Fruit fly (Drosophila melanogaster) whole organism, wandering third instar larva: ENCODE data around the gene CG32271.

Source experiments
- Abd-B ChIP-seq: fragments of >200 bp; optimal IDR thresholded peaks from 2 replicates; lab custom pipeline; 2017; ENCODE audit warnings: missing biosample characterization, missing genetic modification characterization
- CG32264 ChIP-seq: fragments of 200-800 bp; sonication (Bioruptor generic); optimal IDR thresholded peaks from 2 replicates; lab custom pipeline; 2016; ENCODE audit warnings: missing biosample characterization, missing genetic modification characterization
- CG9705 ChIP-seq: fragments of 200-800 bp; sonication (Bioruptor generic); optimal IDR thresholded peaks from 2 replicates; lab custom pipeline; 2018; ENCODE audit warnings: missing biosample characterization, mild to moderate bottlenecking, missing genetic modification characterization
- CrebA ChIP-seq: fragments of 200-800 bp; sonication (Bioruptor generic); optimal IDR thresholded peaks from 2 replicates; lab custom pipeline; 2016; ENCODE audit warnings: missing biosample characterization, mild to moderate bottlenecking, missing genetic modification characterization, borderline replicate concordance
- Dfd ChIP-seq: fragments of >200 bp; optimal IDR thresholded peaks from 2 replicates; lab custom pipeline; 2017; ENCODE audit warnings: missing biosample characterization, missing genetic modification characterization
- Dif ChIP-seq: fragments of 200-275, 200-300 bp; sonication (Bioruptor generic); optimal IDR thresholded peaks from 2 replicates; lab custom pipeline; 2018; ENCODE audit warnings: missing biosample characterization, missing genetic modification characterization; ENCODE audit not compliant: partially characterized antibody
- GATAd ChIP-seq: sonication (Bioruptor generic); optimal IDR thresholded peaks from 2 replicates; lab custom pipeline; 2016; ENCODE audit warnings: missing biosample characterization, missing genetic modification characterization
- HLH106 ChIP-seq: fragments of 200-800 bp; optimal IDR thresholded peaks from 3 replicates; lab custom pipeline; 2019; ENCODE audit warnings: missing biosample characterization, mild to moderate bottlenecking, missing genetic modification characterization, moderate library complexity
- Hnf4 ChIP-seq: fragments of 200-800 bp; sonication (Bioruptor generic); optimal IDR thresholded peaks from 2 replicates; lab custom pipeline; 2016; ENCODE audit warnings: missing biosample characterization, mild to moderate bottlenecking, missing genetic modification characterization
- Hr78 ChIP-seq: fragments of >200 bp; optimal IDR thresholded peaks from 2 replicates; lab custom pipeline; 2017; ENCODE audit warnings: missing biosample characterization, missing genetic modification characterization
- Hr83 ChIP-seq: fragments of 200-300 bp; sonication (Bioruptor generic); optimal IDR thresholded peaks from 2 replicates; lab custom pipeline; 2016; ENCODE audit warnings: missing biosample characterization, mild to moderate bottlenecking, missing genetic modification characterization, moderate library complexity; ENCODE audit not compliant: poor library complexity, severe bottlenecking
- Jra ChIP-seq: sonication (Bioruptor generic); optimal IDR thresholded peaks from 2 replicates; lab custom pipeline; 2016; ENCODE audit warnings: missing biosample characterization, missing genetic modification characterization
- Mio ChIP-seq: sonication (Bioruptor generic); optimal IDR thresholded peaks from 2 replicates; lab custom pipeline; 2016; ENCODE audit warnings: missing biosample characterization, missing genetic modification characterization
- Myc ChIP-seq: fragments of >200 bp; optimal IDR thresholded peaks from 2 replicates; lab custom pipeline; 2017
- N ChIP-seq: fragments of >200 bp; optimal IDR thresholded peaks from 2 replicates; lab custom pipeline; 2018; ENCODE audit warnings: missing biosample characterization, missing external identifiers, missing genetic modification characterization
- OdsH ChIP-seq: fragments of 200-800 bp; sonication (Bioruptor generic); optimal IDR thresholded peaks from 2 replicates; lab custom pipeline; 2016; ENCODE audit warnings: missing biosample characterization, mild to moderate bottlenecking, missing genetic modification characterization
- Rel ChIP-seq, 2 experiments: fragments of 200-800 bp; sonication (Bioruptor generic) in 1 of 2; optimal IDR thresholded peaks; 2 replicates in 1 of 2; 3 replicates in 1 of 2; lab custom pipeline; 2016 to 2019; ENCODE audit warnings: mild to moderate bottlenecking in 2 of 2, missing biosample characterization in 2 of 2, missing genetic modification characterization in 2 of 2, moderate library complexity in 1 of 2
- Sp1 ChIP-seq: fragments of 200-800 bp; sonication (Bioruptor generic); optimal IDR thresholded peaks from 3 replicates; lab custom pipeline; 2019; ENCODE audit warnings: missing biosample characterization, mild to moderate bottlenecking, missing genetic modification characterization, moderate library complexity
- Vsx2 ChIP-seq: fragments of 200-300, 225-300 bp; sonication (Bioruptor generic); optimal IDR thresholded peaks from 2 replicates; lab custom pipeline; 2018; ENCODE audit warnings: missing biosample characterization, missing genetic modification characterization; ENCODE audit not compliant: partially characterized antibody
- br ChIP-seq: fragments of 200-800 bp; sonication (Bioruptor generic); optimal IDR thresholded peaks from 2 replicates; lab custom pipeline; 2016; ENCODE audit warnings: missing biosample characterization, missing genetic modification characterization
- brk ChIP-seq: fragments of 200-800 bp; sonication (Bioruptor generic); optimal IDR thresholded peaks from 2 replicates; lab custom pipeline; 2016; ENCODE audit warnings: missing biosample characterization, mild to moderate bottlenecking, missing genetic modification characterization
- dl ChIP-seq, 2 experiments: fragments of 175-275, 200-275 bp in 1 of 2; fragments of 200-275 bp in 1 of 2; sonication (Bioruptor generic); optimal IDR thresholded peaks; lab custom pipeline; 2018; ENCODE audit warnings: mild to moderate bottlenecking in 2 of 2, missing biosample characterization in 2 of 2, missing genetic modification characterization in 2 of 2, moderate library complexity in 2 of 2; ENCODE audit not compliant: partially characterized antibody in 2 of 2, insufficient read depth in 1 of 2
- dmrt93B ChIP-seq: fragments of 200-800 bp; sonication (Bioruptor generic); optimal IDR thresholded peaks from 2 replicates; lab custom pipeline; 2018; ENCODE audit warnings: missing biosample characterization, mild to moderate bottlenecking, missing genetic modification characterization
- dsf ChIP-seq: sonication (Bioruptor generic); optimal IDR thresholded peaks from 2 replicates; lab custom pipeline; 2016; ENCODE audit warnings: missing biosample characterization, missing genetic modification characterization, borderline replicate concordance
- ey ChIP-seq: fragments of 200-800 bp; sonication (Bioruptor generic); optimal IDR thresholded peaks from 2 replicates; lab custom pipeline; 2016; ENCODE audit warnings: missing biosample characterization, missing genetic modification characterization
- foxo ChIP-seq, 2 experiments: fragments of 200-800 bp; sonication (Bioruptor generic); optimal IDR thresholded peaks; 2 replicates in 1 of 2; 3 replicates in 1 of 2; lab custom pipeline; 2016 to 2017; ENCODE audit warnings: missing biosample characterization in 2 of 2, missing genetic modification characterization in 2 of 2
- fru ChIP-seq: fragments of 200-800 bp; sonication (Bioruptor generic); optimal IDR thresholded peaks from 3 replicates; lab custom pipeline; 2016; ENCODE audit warnings: missing biosample characterization, mild to moderate bottlenecking, missing genetic modification characterization
- h ChIP-seq: fragments of 200-800 bp; sonication (Bioruptor generic); optimal IDR thresholded peaks from 3 replicates; lab custom pipeline; 2016; ENCODE audit warnings: missing biosample characterization, mild to moderate bottlenecking, missing genetic modification characterization
- jim ChIP-seq: fragments of 175-275, 200-325 bp; sonication (Bioruptor generic); optimal IDR thresholded peaks from 2 replicates; lab custom pipeline; 2016; ENCODE audit warnings: missing biosample characterization, mild to moderate bottlenecking, missing genetic modification characterization
- lola ChIP-seq: fragments of >200 bp; optimal IDR thresholded peaks from 2 replicates; lab custom pipeline; 2017; ENCODE audit warnings: missing biosample characterization, missing genetic modification characterization
- pan ChIP-seq: fragments of >200 bp; optimal IDR thresholded peaks from 2 replicates; lab custom pipeline; 2017
- psq ChIP-seq: fragments of 200-800 bp; sonication (Bioruptor generic); optimal IDR thresholded peaks from 3 replicates; lab custom pipeline; 2017; ENCODE audit warnings: missing biosample characterization, mild to moderate bottlenecking, missing genetic modification characterization, moderate library complexity
- rgr ChIP-seq: fragments of 200-800 bp; sonication (Bioruptor generic); optimal IDR thresholded peaks from 3 replicates; lab custom pipeline; 2016; ENCODE audit warnings: missing biosample characterization, mild to moderate bottlenecking, missing genetic modification characterization
- sage ChIP-seq: fragments of 200-800 bp; sonication (Bioruptor generic); optimal IDR thresholded peaks from 2 replicates; lab custom pipeline; 2016; ENCODE audit warnings: missing biosample characterization, mild to moderate bottlenecking, missing genetic modification characterization
- sv ChIP-seq: fragments of 200-800 bp; sonication (Bioruptor generic); optimal IDR thresholded peaks from 3 replicates; lab custom pipeline; 2016; ENCODE audit warnings: missing biosample characterization, missing genetic modification characterization
- tai ChIP-seq: sonication (Bioruptor generic); optimal IDR thresholded peaks from 2 replicates; lab custom pipeline; 2016; ENCODE audit warnings: missing biosample characterization, missing genetic modification characterization
- usp ChIP-seq: fragments of >200 bp; optimal IDR thresholded peaks from 2 replicates; lab custom pipeline; 2017; ENCODE audit warnings: missing biosample characterization, missing genetic modification characterization
- woc ChIP-seq: sonication (Bioruptor generic); optimal IDR thresholded peaks from 2 replicates; lab custom pipeline; 2016; ENCODE audit warnings: missing biosample characterization, mild to moderate bottlenecking, missing genetic modification characterization

The CG32271 gene

DNA sequence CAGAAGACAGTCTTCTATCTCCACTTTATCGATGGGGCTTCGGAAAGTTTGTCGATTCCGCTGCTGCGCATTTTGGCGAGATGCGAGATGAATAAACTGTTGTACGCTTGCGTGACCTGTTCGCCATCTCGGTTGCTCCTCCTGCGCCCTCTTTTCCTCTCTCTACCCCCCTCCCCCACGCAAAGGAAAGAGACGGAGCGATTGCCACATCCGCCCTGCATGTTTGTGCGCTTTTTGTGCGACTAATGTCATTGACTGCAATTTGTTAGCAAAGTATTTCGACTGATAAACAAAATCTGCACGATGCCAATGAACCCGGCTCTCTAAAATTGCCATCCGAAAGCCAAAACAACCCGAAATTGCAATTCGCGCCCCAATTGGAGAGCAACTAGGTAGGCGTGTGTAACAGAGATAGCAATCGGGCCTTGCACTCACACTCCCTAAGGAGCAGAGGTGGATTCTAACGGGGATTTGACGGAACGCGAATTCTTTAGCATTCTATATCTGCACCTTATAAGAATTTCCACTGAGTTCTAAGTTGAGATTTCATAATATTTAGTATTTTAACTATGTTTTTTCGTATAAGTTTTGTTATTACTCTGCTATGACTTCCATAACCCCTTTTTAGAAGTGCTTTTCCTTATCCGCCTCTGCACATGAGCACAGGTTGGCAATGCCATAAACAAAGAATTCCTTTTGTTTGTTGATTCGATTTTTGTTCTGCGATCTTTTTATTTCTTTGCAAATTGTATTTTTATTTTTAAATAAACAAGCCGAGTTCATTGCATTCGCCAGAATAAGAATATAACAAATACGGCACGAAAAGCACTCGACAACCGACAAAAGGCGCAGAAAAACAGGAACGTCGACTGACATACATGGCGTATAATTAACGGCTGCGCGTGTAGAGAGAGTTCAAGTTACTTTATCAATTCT is 44.4 kb upstream of the CG32271 start, which contains the start of gene CG43389:
Gene CG43389, plus strand, starts transcription at position 886 of the 936 bp plus-strand sequence.
- TF ChIP-seq Sp1 (GFP tag; lab: Kevin White, UChicago) (peak; percentile 100), sv (GFP tag; lab: Kevin White, UChicago) (no peak), GATAd (GFP tag; lab: Kevin White, UChicago) (peak; percentile 97), Abd-B (GFP tag; lab: Kevin White, UChicago) (no peak), dmrt93B (GFP tag; lab: Kevin White, UChicago) (peak; percentile 98), foxo (GFP tag; optimal IDR thresholded peaks at IDR 0.05; lab: Kevin White, UChicago) (peak; percentile 87 to 99), CrebA (GFP tag; lab: Kevin White, UChicago) (peak; percentile 94), CG9705 (peak; percentile 75), HLH106 (tag; lab: Kevin White, UChicago) (peak; percentile 99), br (GFP tag; lab: Kevin White, UChicago) (peak; percentile 99), lola (no peak), pan (lab: Kevin White, UChicago) (no peak), Hnf4 (GFP tag; lab: Kevin White, UChicago) (peak; percentile 99), fru (peak; percentile 97), brk (GFP tag; lab: Kevin White, UChicago) (peak; percentile 98), h (GFP tag; lab: Kevin White, UChicago) (peak; percentile 99), sage (GFP tag; lab: Kevin White, UChicago) (peak; percentile 97), Dif (GFP tag; lab: Kevin White, UChicago) (peak; percentile 38), dsf (GFP tag; lab: Kevin White, UChicago) (peak; percentile 96), Dfd (GFP tag; lab: Kevin White, UChicago) (peak; percentile 80), Hr78 (GFP tag; lab: Kevin White, UChicago) (no peak), OdsH (peak; percentile 99), N (GFP tag; lab: Kevin White, UChicago) (no peak), usp (GFP tag; lab: Kevin White, UChicago) (no peak), Mio (GFP tag; lab: Kevin White, UChicago) (peak; percentile 89), Vsx2 (GFP tag; lab: Kevin White, UChicago) (no peak), rgr (peak; percentile 100), dl (GFP tag; optimal IDR thresholded peaks at IDR 0.05; lab: Kevin White, UChicago; ENCODE audit: insufficient read depth in 1 of 2, partially characterized antibody in 2 of 2) (no peak), Myc (no peak), jim (GFP tag; lab: Kevin White, UChicago) (peak; percentile 52), CG32264 (GFP tag; lab: Kevin White, UChicago) (peak; percentile 96), Rel (GFP tag; optimal IDR thresholded peaks at IDR 0.05; lab: Kevin White, UChicago) (peak; percentile 98), Rel (tag; optimal IDR thresholded peaks at IDR 0.05; lab: Kevin White, UChicago) (peak; percentile 78), woc (GFP tag; lab: Kevin White, UChicago) (peak; percentile 91), ey (peak; percentile 99), Jra (GFP tag; lab: Kevin White, UChicago) (peak; percentile 97), tai (GFP tag; lab: Kevin White, UChicago) (peak; percentile 97), psq (peak; percentile 99), Hr83 (GFP tag; lab: Kevin White, UChicago) (no peak)
